Worm (Caenorhabditis elegans) whole organism, midembryonic: ENCODE data around the gene wrt-10.

Source experiments
- T22C8.4 ChIP-seq: fragments of 200-800 bp; sonication (Bioruptor generic); IDR thresholded peaks from 2 replicates; pipeline ENCODE4 v1.3.6; 2022; ENCODE audit warnings: missing genetic modification characterization, missing compliant biosample characterization
- cog-1 ChIP-seq: sonication (generic microtip); optimal IDR thresholded peaks from 2 replicates; lab custom pipeline; 2016; ENCODE audit warnings: missing genetic modification characterization, missing compliant biosample characterization
- flt-1 ChIP-seq: fragments of 200-800 bp; sonication (Bioruptor generic); IDR thresholded peaks from 2 replicates; pipeline ENCODE4 v1.3.6; 2022; ENCODE audit warnings: missing genetic modification characterization, missing compliant biosample characterization
- klf-2 ChIP-seq: fragments of 200-800 bp; sonication (Bioruptor generic); conservative IDR thresholded peaks from 2 replicates; pipeline ENCODE4 v1.3.6; 2022; ENCODE audit warnings: missing genetic modification reagents, missing genetic modification characterization, missing compliant biosample characterization
- med-1 ChIP-seq: sonication (generic microtip); optimal IDR thresholded peaks from 2 replicates; lab custom pipeline; 2017; ENCODE audit warnings: missing genetic modification characterization, mild to moderate bottlenecking, missing compliant biosample characterization, antibody characterized with exemption, missing genetic modification reagents; ENCODE audit not compliant: insufficient read depth
- ref-1 ChIP-seq: fragments of 200-800 bp; sonication (Bioruptor generic); conservative IDR thresholded peaks from 2 replicates; pipeline ENCODE4 v1.3.6; 2022; ENCODE audit warnings: missing genetic modification reagents, missing genetic modification characterization, missing compliant biosample characterization
- tab-1 ChIP-seq: fragments of 200-800 bp; sonication (Bioruptor generic); IDR thresholded peaks from 2 replicates; pipeline ENCODE4 v1.3.6; 2022; ENCODE audit warnings: missing genetic modification characterization, missing compliant biosample characterization
- ztf-23 ChIP-seq: fragments of 200-800 bp; sonication (Bioruptor generic); IDR thresholded peaks from 2 replicates; pipeline ENCODE4 v1.3.6; 2022; ENCODE audit warnings: missing genetic modification reagents, missing genetic modification characterization, missing compliant biosample characterization
- ztf-29 ChIP-seq: fragments of 200-800 bp; sonication (Bioruptor generic); IDR thresholded peaks from 2 replicates; pipeline ENCODE4 v1.3.6; 2022; ENCODE audit warnings: missing genetic modification reagents, missing genetic modification characterization, missing compliant biosample characterization

Gene wrt-10

DNA sequence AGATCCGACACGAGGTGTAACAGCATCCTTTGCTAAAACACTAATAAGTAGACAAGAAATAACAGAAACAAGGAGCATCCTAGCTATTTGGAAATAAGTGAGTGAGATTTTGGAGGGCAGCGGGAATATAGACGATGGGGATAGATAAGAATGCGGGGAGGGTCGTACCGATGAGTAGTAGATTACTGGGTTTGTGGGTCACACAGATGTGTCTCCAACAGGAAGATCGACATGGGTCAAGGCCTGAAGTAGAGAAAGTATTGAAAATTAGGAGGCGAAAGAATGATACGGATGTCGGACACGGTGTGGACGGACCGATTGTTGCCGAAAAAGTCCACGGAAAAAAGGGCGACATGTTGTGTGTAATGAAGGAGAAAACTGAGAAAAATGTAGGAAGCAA is at the start of gene wrt-10:
wrt-10 (minus strand) TSS at position 195 of the 400 bp plus-strand sequence.
- TF ChIP-seq klf-2 (GFP tag; lab: Robert Waterston, UW) (no peak), ref-1 (GFP tag; lab: Robert Waterston, UW) (no peak), med-1 (GFP tag; lab: Kevin White, UChicago) (no peak), ztf-29 (no peak), ztf-23 (GFP tag; lab: Robert Waterston, UW) (no peak), cog-1 (no peak), tab-1 (GFP tag; lab: Robert Waterston, UW) (no peak), T22C8.4 (GFP tag; lab: Robert Waterston, UW) (no peak), flt-1 (GFP tag; lab: Robert Waterston, UW) (no peak)

DNA sequence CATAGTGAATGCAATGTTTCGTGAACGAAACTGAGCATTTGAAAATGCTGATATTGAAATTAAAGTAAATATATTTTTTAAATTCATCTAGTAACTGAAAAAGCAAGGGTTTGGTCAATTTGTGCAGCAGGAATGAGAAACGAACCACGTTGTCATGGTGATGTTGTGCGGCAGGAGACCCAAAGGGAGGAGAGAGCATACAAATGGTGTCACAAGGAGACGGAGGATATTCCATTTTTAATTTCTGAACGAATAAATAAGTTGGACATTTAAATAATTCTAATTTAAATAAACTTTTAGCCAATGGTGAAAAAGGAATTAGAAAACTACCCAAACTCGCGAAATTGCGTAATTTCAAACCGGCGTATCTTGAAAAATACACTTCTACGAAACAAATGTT is 49.2 kb upstream of the wrt-10 start, which contains the start of gene mks-3:
mks-3 (minus strand) TSS at position 101 of the 400 bp plus-strand sequence.
- TF ChIP-seq tab-1 (GFP tag; lab: Robert Waterston, UW) (no peak), klf-2 (GFP tag; lab: Robert Waterston, UW) (no peak), cog-1 (no peak), med-1 (GFP tag; lab: Kevin White, UChicago) (no peak), flt-1 (GFP tag; lab: Robert Waterston, UW) (no peak), ztf-29 (no peak), T22C8.4 (GFP tag; lab: Robert Waterston, UW) (no peak), ztf-23 (GFP tag; lab: Robert Waterston, UW) (no peak), ref-1 (GFP tag; lab: Robert Waterston, UW) (no peak)

DNA sequence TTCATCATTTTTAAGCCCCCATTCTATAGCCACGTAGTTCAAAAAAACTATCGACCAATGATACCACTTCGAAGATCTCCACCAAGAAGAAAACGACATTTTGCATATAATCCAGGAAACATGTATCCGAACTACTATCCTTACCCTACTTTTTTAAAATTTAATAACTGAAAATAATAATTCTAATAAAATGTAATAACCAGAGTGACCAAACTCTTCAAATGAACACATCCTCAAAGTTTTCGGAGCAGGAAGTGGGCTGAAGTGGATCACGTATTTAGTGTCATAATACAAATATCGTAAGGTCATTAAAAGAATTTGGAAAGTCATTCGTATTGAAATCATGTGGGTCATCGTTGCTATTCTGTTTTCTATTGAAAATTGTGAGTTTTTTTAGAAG is 43.0 kb upstream of the wrt-10 start, which contains the start of gene F35D2.6:
F35D2.6 (plus strand) TSS at position 301 of the 400 bp plus-strand sequence.
- TF ChIP-seq tab-1 (GFP tag; lab: Robert Waterston, UW), result no peak
- TF ChIP-seq klf-2 (GFP tag; lab: Robert Waterston, UW), result no peak
- TF ChIP-seq cog-1, result no peak
- no peak for TF ChIP-seq ztf-23 (GFP tag; lab: Robert Waterston, UW)
- no peak for TF ChIP-seq med-1 (GFP tag; lab: Kevin White, UChicago)

DNA sequence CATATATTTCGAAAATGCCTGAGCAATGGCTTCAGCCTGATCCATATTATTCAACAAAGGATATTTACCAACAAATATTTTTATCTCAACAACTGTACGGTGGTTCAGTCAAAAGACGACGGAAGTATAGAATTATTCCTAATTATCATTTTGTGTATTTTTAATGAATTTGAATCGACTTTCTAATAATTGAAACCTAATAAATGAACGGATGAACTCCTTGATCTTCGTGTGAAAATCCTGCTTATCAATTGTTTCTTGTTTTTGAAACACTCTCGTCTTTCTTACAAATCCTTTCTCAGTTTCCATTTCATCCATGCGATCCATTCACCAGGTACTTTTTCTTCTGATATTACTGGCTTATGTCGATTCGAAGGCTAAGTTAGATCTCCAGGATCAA is 41.3 kb upstream of the wrt-10 start, which contains the start of gene F35D2.1:
F35D2.1 (plus strand) TSS at position 301 of the 400 bp plus-strand sequence.
- TF ChIP-seq cog-1 (no peak), tab-1 (GFP tag; lab: Robert Waterston, UW) (no peak), med-1 (GFP tag; lab: Kevin White, UChicago) (no peak), ztf-23 (GFP tag; lab: Robert Waterston, UW) (no peak), ztf-29 (no peak), ref-1 (GFP tag; lab: Robert Waterston, UW) (no peak), flt-1 (GFP tag; lab: Robert Waterston, UW) (no peak), klf-2 (GFP tag; lab: Robert Waterston, UW) (no peak), T22C8.4 (GFP tag; lab: Robert Waterston, UW) (no peak)

DNA sequence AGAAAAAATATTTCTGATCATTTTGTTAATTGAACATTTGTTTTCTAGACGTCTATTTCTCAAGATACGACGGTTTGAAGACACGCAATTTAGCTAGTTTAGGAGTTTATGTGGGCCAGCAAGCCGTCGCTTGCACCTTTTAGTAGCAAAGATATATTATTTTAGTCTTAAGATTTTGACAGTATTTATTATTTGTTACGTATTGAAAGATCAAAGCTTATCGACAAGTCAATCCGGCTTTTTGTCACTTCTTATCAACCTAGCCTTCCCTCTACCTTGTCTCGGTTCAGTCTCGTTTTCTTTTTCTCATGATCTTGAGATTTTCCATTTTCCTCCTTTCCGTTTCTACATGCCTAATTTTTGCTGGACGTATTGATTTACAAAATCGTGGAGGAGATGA is 39.8 kb upstream of the wrt-10 start, which contains the start of gene F35D2.2:
F35D2.2 (plus strand) TSS at position 301 of the 400 bp plus-strand sequence.
- TF ChIP-seq cog-1 (no peak), ztf-23 (GFP tag; lab: Robert Waterston, UW) (no peak), klf-2 (GFP tag; lab: Robert Waterston, UW) (no peak), tab-1 (GFP tag; lab: Robert Waterston, UW) (no peak)

DNA sequence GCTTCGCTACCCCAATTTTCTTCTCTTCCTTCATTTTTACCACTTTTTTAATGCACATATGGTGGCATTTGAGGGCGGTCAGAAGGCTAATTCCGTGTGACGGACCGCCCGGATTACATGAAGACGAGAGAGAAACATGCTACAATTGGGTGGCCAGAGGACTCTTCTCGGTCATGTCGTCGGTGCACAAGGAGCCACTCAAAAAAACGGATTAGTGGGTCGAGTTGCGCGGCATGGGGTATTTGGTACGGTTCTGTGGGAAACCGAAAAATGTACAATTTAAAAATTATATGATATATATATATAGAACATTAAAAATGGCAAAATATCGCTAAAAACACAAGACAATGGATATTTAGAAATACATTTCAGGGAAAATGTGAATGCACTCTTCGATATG is 36.5 kb upstream of the wrt-10 start:
- TF ChIP-seq med-1 (GFP tag; lab: Kevin White, UChicago) (no peak), ztf-29 (no peak), tab-1 (GFP tag; lab: Robert Waterston, UW) (no peak), T22C8.4 (GFP tag; lab: Robert Waterston, UW) (no peak), ztf-23 (GFP tag; lab: Robert Waterston, UW) (no peak), cog-1 (no peak), ref-1 (GFP tag; lab: Robert Waterston, UW) (no peak), klf-2 (GFP tag; lab: Robert Waterston, UW) (no peak), flt-1 (GFP tag; lab: Robert Waterston, UW) (no peak)

DNA sequence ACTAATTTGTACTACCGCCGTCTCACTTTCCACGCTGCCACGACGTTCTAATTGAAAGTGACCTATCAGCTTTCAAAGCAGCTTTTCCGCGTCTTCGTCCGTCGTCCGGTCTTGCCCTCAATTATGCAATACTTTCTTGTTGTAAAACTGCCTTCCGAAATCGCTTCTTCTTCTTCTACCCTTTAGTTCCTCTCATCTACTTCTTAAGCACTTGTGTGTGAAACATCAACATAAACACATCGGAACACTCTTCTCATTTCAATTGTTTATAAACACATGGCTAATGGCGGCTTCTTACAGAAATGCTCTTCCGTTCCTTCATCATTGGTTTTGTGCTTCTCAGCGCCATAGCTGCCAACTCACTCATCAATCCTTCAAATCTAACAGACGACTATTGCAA is 35.9 kb upstream of the wrt-10 start, which contains the start of gene F35D2.3:
F35D2.3 (plus strand) TSS at position 301 of the 400 bp plus-strand sequence.
- no peak for TF ChIP-seq ztf-23 (GFP tag; lab: Robert Waterston, UW)
- TF ChIP-seq ztf-29, result no peak
- no peak for TF ChIP-seq klf-2 (GFP tag; lab: Robert Waterston, UW)
- TF ChIP-seq T22C8.4 (GFP tag; lab: Robert Waterston, UW), result no peak

DNA sequence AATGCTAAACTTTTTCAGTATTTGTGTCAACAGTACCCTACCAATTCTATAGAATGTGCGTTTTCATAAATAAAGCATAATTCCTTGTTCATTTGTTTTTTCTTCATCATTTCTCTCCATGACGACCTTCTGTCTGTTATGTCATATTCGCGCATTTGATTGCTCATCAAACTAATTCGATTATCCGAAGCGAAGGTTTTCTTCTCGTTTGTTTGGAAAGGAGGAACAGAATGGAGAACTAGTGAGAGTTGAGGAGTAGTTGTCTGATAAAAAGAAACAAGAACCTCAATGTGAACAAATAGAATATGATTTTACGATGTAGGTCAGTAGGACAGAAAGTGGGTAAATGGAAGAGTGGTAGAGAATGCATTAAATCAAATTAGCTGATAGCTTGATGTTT is 28.3 kb upstream of the wrt-10 start:
- TF ChIP-seq tab-1 (GFP tag; lab: Robert Waterston, UW) (no peak), ztf-29 (no peak), med-1 (GFP tag; lab: Kevin White, UChicago) (no peak), flt-1 (GFP tag; lab: Robert Waterston, UW) (no peak), klf-2 (GFP tag; lab: Robert Waterston, UW) (no peak), cog-1 (no peak), ztf-23 (GFP tag; lab: Robert Waterston, UW) (no peak), T22C8.4 (GFP tag; lab: Robert Waterston, UW) (no peak), ref-1 (GFP tag; lab: Robert Waterston, UW) (no peak)

DNA sequence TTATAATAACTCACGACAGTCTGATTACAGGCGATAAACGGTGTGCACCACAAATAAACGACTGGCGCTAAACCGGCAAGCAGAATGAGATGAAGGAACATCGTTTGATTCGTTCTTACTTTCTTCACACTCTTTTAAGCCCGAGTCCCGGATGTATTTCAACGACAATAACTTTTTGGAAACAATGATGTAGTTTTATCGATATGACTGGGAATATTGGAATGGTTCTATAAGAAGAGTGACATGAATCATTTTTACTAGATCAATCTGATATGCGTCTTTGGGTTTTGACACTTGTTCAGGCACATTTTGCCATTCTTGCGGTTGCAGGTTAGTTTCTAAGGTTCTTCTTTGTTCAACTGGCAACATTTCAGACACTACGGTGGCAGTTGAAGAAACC is 27.1 kb upstream of the wrt-10 start, which contains the start of the genes ZK1290.11 and ZK1290.1:
ZK1290.11 (minus strand) TSS at position 101 of the 400 bp plus-strand sequence.
ZK1290.1 (plus strand) TSS at position 271 of the 400 bp plus-strand sequence.
- TF ChIP-seq ztf-23 (GFP tag; lab: Robert Waterston, UW) (no peak), ref-1 (GFP tag; lab: Robert Waterston, UW) (no peak), ztf-29 (no peak), cog-1 (no peak), tab-1 (GFP tag; lab: Robert Waterston, UW) (no peak), T22C8.4 (GFP tag; lab: Robert Waterston, UW) (no peak), klf-2 (GFP tag; lab: Robert Waterston, UW) (no peak), med-1 (GFP tag; lab: Kevin White, UChicago) (no peak)
